Worm (Caenorhabditis elegans) whole organism, midembryonic: Measurements from ENCODE around the gene mogs-1.

Experiments used
- T22C8.4 ChIP-seq: fragments of 200-800 bp; sonication (Bioruptor generic); IDR thresholded peaks from 2 replicates; pipeline ENCODE4 v1.3.6; 2022; ENCODE audit warnings: missing genetic modification characterization, missing compliant biosample characterization
- ref-1 ChIP-seq: fragments of 200-800 bp; sonication (Bioruptor generic); conservative IDR thresholded peaks from 2 replicates; pipeline ENCODE4 v1.3.6; 2022; ENCODE audit warnings: missing genetic modification reagents, missing genetic modification characterization, missing compliant biosample characterization

ce11 chrIV:11031640-11032039 lies 9.9 kb upstream of the mogs-1 start:
- TF ChIP-seq T22C8.4 = no peak
- no peak for TF ChIP-seq ref-1 (GFP tag; lab: Robert Waterston, UW)
